Worm (Caenorhabditis elegans) whole organism, L1 larva: Measurements from ENCODE around the gene C08E3.14.
A peak's percentile ranks its signal among the peaks of the same experiment; 100 is the strongest.

Experiments used
- F16B12.6 ChIP-seq: fragments of 150-350 bp; optimal IDR thresholded peaks from 2 replicates; lab custom pipeline; 2014; ENCODE audit warnings: missing biosample characterization, missing genetic modification characterization
- alr-1 ChIP-seq: fragments of 200-800 bp; sonication (Bioruptor generic); optimal IDR thresholded peaks from 2 replicates; lab custom pipeline; 2018; ENCODE audit warnings: borderline replicate concordance, mild to moderate bottlenecking, missing genetic modification characterization, missing compliant biosample characterization
- ama-1 ChIP-seq: fragments of 150-350 bp; optimal IDR thresholded peaks from 2 replicates; lab custom pipeline; 2014
- blmp-1 ChIP-seq: fragments of 150-350 bp; optimal IDR thresholded peaks from 2 replicates; lab custom pipeline; 2014; ENCODE audit warnings: missing biosample characterization, missing genetic modification characterization
- ceh-8 ChIP-seq: fragments of 200-800 bp; sonication (Bioruptor generic); optimal IDR thresholded peaks from 2 replicates; lab custom pipeline; 2018; ENCODE audit warnings: mild to moderate bottlenecking, missing genetic modification characterization, moderate library complexity, missing compliant biosample characterization
- dpl-1 ChIP-seq, 3 experiments: fragments of 150-350 bp in 2 of 3; sonication (generic microtip) in 1 of 3; optimal IDR thresholded peaks; 2 replicates each; lab custom pipeline; 2014 to 2017; ENCODE audit warnings: missing biosample characterization in 3 of 3, missing genetic modification characterization in 3 of 3, missing genetic modification reagents in 3 of 3
- dsc-1 ChIP-seq: sonication (generic microtip); optimal IDR thresholded peaks from 2 replicates; lab custom pipeline; 2016; ENCODE audit warnings: mild to moderate bottlenecking, missing genetic modification characterization, missing compliant biosample characterization
- efl-1 ChIP-seq, 4 experiments: fragments of 150-350 bp; optimal IDR thresholded peaks in 3 of 4; peaks in 1 of 4; 1 replicate in 1 of 4; 2 replicates in 3 of 4; lab custom pipeline; 2014; ENCODE audit warnings: missing biosample characterization in 2 of 4, missing genetic modification characterization in 2 of 4, missing genetic modification reagents in 2 of 4
- efl-3 ChIP-seq: fragments of 200-800 bp; sonication (Bioruptor generic); optimal IDR thresholded peaks from 2 replicates; lab custom pipeline; 2018; ENCODE audit warnings: mild to moderate bottlenecking, missing genetic modification characterization, missing compliant biosample characterization
- egl-27 ChIP-seq, 2 experiments: fragments of 150-350 bp in 1 of 2; sonication (generic microtip); optimal IDR thresholded peaks; 3 replicates each; lab custom pipeline; 2017 to 2018; ENCODE audit warnings: missing biosample characterization in 2 of 2, missing genetic modification characterization in 2 of 2, missing genetic modification reagents in 2 of 2
- elt-2 ChIP-seq: sonication (generic microtip); optimal IDR thresholded peaks from 2 replicates; lab custom pipeline; 2016; ENCODE audit warnings: missing genetic modification characterization, mild to moderate bottlenecking, inconsistent platforms, missing compliant biosample characterization, missing genetic modification reagents
- fkh-10 ChIP-seq: sonication (generic microtip); optimal IDR thresholded peaks from 2 replicates; lab custom pipeline; 2017; ENCODE audit warnings: missing biosample characterization, missing genetic modification reagents, missing genetic modification characterization
- fkh-4 ChIP-seq: sonication (generic microtip); optimal IDR thresholded peaks from 2 replicates; lab custom pipeline; 2016; ENCODE audit warnings: missing compliant biosample characterization, missing genetic modification characterization, borderline replicate concordance
- fkh-8 ChIP-seq: sonication (generic microtip); optimal IDR thresholded peaks from 2 replicates; lab custom pipeline; 2016; ENCODE audit warnings: mild to moderate bottlenecking, missing genetic modification characterization, missing compliant biosample characterization
- irx-1 ChIP-seq: sonication (generic microtip); optimal IDR thresholded peaks from 2 replicates; lab custom pipeline; 2016; ENCODE audit warnings: missing genetic modification characterization, missing compliant biosample characterization
- jun-1 ChIP-seq: fragments of 150-350 bp; optimal IDR thresholded peaks from 2 replicates; lab custom pipeline; 2014; ENCODE audit warnings: missing biosample characterization, missing genetic modification reagents, missing genetic modification characterization
- lin-14 ChIP-seq: fragments of 200-800 bp; sonication (Bioruptor generic); optimal IDR thresholded peaks from 2 replicates; lab custom pipeline; 2018; ENCODE audit warnings: mild to moderate bottlenecking, missing genetic modification characterization, moderate library complexity, missing compliant biosample characterization
- lin-35 ChIP-seq, 2 experiments: fragments of 150-350 bp; optimal IDR thresholded peaks; 2 replicates each; lab custom pipeline; 2014; ENCODE audit warnings: missing biosample characterization in 2 of 2, missing genetic modification characterization in 2 of 2, missing genetic modification reagents in 2 of 2
- mdl-1 ChIP-seq, 2 experiments: fragments of 150-350 bp; optimal IDR thresholded peaks; 2 replicates each; lab custom pipeline; 2014 to 2017; ENCODE audit warnings: missing biosample characterization in 2 of 2, missing genetic modification characterization in 2 of 2, inconsistent platforms in 1 of 2
- nhr-28 ChIP-seq: fragments of 150-350 bp; optimal IDR thresholded peaks from 2 replicates; lab custom pipeline; 2014; ENCODE audit warnings: missing biosample characterization, missing genetic modification characterization
- nhr-47 ChIP-seq: sonication (generic microtip); optimal IDR thresholded peaks from 2 replicates; lab custom pipeline; 2016; ENCODE audit warnings: mild to moderate bottlenecking, missing genetic modification characterization, moderate library complexity, missing compliant biosample characterization
- nhr-76 ChIP-seq: sonication (generic microtip); optimal IDR thresholded peaks from 2 replicates; lab custom pipeline; 2017; ENCODE audit warnings: missing biosample characterization, missing genetic modification characterization
- nhr-77 ChIP-seq: fragments of 150-350 bp; optimal IDR thresholded peaks from 2 replicates; lab custom pipeline; 2014; ENCODE audit warnings: missing biosample characterization, missing genetic modification characterization
- nhr-84 ChIP-seq: sonication (generic microtip); optimal IDR thresholded peaks from 2 replicates; lab custom pipeline; 2017; ENCODE audit warnings: missing biosample characterization, missing genetic modification characterization
- nhr-90 ChIP-seq: sonication (generic microtip); optimal IDR thresholded peaks from 2 replicates; lab custom pipeline; 2016; ENCODE audit warnings: mild to moderate bottlenecking, missing genetic modification characterization, missing compliant biosample characterization; ENCODE audit not compliant: poor library complexity
- pax-3 ChIP-seq: fragments of 200-800 bp; sonication (Bioruptor generic); optimal IDR thresholded peaks from 2 replicates; lab custom pipeline; 2018; ENCODE audit warnings: mild to moderate bottlenecking, missing genetic modification characterization, moderate library complexity, missing compliant biosample characterization
- rnt-1 ChIP-seq: sonication (generic microtip); optimal IDR thresholded peaks from 2 replicates; lab custom pipeline; 2016; ENCODE audit warnings: mild to moderate bottlenecking, missing genetic modification characterization, moderate library complexity, missing compliant biosample characterization
- snpc-4 ChIP-seq: fragments of 150-350 bp; optimal IDR thresholded peaks from 2 replicates; lab custom pipeline; 2014; ENCODE audit warnings: missing biosample characterization, missing genetic modification characterization
- sptf-1 ChIP-seq: fragments of 150-350 bp; optimal IDR thresholded peaks from 2 replicates; lab custom pipeline; 2014; ENCODE audit warnings: missing biosample characterization, missing genetic modification characterization
- tlp-1 ChIP-seq: fragments of 150-350 bp; optimal IDR thresholded peaks from 2 replicates; lab custom pipeline; 2014; ENCODE audit warnings: missing biosample characterization, missing genetic modification characterization
- unc-130 ChIP-seq: fragments of 150-350 bp; optimal IDR thresholded peaks from 2 replicates; lab custom pipeline; 2017; ENCODE audit warnings: missing biosample characterization, missing genetic modification characterization, inconsistent platforms
- unc-30 ChIP-seq: sonication (generic microtip); optimal IDR thresholded peaks from 2 replicates; lab custom pipeline; 2017; ENCODE audit warnings: missing biosample characterization, missing genetic modification characterization
- vab-15 ChIP-seq: sonication (generic microtip); optimal IDR thresholded peaks from 2 replicates; lab custom pipeline; 2017; ENCODE audit warnings: missing genotype, mild to moderate bottlenecking, missing genetic modification characterization, missing compliant biosample characterization
- xbp-1 ChIP-seq: sonication (generic microtip); optimal IDR thresholded peaks from 2 replicates; lab custom pipeline; 2016; ENCODE audit warnings: missing genetic modification characterization, missing compliant biosample characterization

C08E3.14 gene

DNA sequence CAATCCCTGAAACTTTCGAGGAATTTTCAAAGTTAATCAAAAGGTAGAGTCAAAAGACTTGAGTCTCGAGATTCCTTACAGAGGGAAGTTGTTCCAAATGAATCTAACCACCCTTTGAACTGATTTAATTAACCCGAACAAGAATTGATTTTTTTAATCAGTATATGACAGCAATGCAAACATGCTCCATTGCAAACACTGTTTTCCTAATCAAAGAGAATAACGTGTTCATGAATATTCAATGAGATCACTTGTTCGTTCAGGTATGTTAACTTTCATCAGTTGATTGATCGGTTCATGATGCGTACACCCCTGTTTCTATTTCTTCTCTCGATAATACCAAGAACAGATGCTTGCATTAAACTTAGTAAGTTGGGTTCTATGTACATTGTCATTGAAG is at the start of gene C08E3.14:
C08E3.14 (plus strand) TSS at position 301 of the 400 bp plus-strand sequence.
- TF ChIP-seq efl-1 (optimal IDR thresholded peaks at IDR 0.05; lab: Kevin White, UChicago) (no peak), efl-1 (GFP tag; optimal IDR thresholded peaks at IDR 0.05 in 1 of 2; lab: Kevin White, UChicago) (peak in 1 of 2 experiments; percentile 84), ceh-8 (no peak)

DNA sequence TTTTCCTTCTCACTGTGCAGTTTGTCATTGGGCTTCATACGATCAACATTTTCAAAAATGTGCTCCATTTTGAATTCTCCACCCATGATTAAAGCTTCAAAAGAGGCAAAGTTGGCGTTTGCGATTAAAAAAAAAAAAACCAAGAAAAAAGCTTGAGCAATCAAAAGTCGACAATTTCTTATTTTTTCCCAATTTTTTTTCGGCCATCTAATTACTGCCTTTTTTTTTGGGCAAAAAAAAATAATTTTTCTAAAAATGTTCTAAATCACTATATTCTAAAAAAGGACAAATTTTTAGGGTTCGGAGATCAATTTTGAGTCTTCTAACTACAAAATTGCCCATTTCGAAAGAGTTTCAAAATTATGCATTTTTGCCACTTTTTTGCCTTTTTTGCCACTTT is 49.7 kb upstream of the C08E3.14 start, which contains the start of gene K05F6.10:
K05F6.10 (minus strand) TSS at position 101 of the 400 bp plus-strand sequence.
- TF ChIP-seq unc-130 (tag; lab: Kevin White, UChicago) (no peak), xbp-1 (tag; lab: Kevin White, UChicago) (no peak), egl-27 (tag; optimal IDR thresholded peaks at IDR 0.05; lab: Kevin White, UChicago) (no peak), dsc-1 (tag; lab: Kevin White, UChicago) (no peak), sptf-1 (tag; lab: Kevin White, UChicago) (no peak), blmp-1 (tag; lab: Kevin White, UChicago) (no peak), lin-35 (GFP tag; optimal IDR thresholded peaks at IDR 0.05; lab: Kevin White, UChicago) (no peak), irx-1 (tag; lab: Kevin White, UChicago) (no peak)
- TF ChIP-seq, all 84 proteins: peak for 0

DNA sequence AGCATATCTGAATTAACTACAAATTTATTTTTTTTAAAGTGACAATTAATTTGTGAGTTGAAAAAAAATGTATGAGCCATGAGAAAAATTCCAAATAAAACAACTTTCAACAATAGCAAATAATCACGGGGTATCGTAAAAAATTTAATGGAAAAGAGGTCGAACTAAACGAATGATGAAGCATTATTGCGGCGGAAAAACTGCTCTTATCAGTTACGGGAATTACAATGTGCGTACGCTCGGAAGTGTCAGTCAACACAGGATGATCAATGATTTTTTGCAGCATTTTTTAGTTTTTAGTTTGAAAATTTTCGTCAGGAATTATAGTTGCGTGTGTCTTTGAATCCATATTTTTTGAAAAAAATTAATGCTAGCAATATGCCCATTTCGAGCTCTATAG is 49.0 kb upstream of the C08E3.14 start:
- TF ChIP-seq jun-1 (peak; percentile 12), fkh-10 (no peak), lin-35 (GFP tag; optimal IDR thresholded peaks at IDR 0.05; lab: Kevin White, UChicago) (peak in 1 of 2 experiments; percentile 29), efl-1 (optimal IDR thresholded peaks at IDR 0.05; lab: Kevin White, UChicago) (no peak), efl-1 (GFP tag; optimal IDR thresholded peaks at IDR 0.05 in 1 of 2; lab: Kevin White, UChicago) (peak in 1 of 2 experiments; percentile 16), elt-2 (tag; lab: Kevin White, UChicago) (peak; percentile 73), unc-30 (tag; lab: Kevin White, UChicago) (no peak)

- TF ChIP-seq efl-1 (optimal IDR thresholded peaks at IDR 0.05; lab: Kevin White, UChicago) (no peak), efl-1 (GFP tag; optimal IDR thresholded peaks at IDR 0.05 in 1 of 2; lab: Kevin White, UChicago) (no peak), elt-2 (tag; lab: Kevin White, UChicago) (peak; percentile 22)
Observed at ce11 chrII:1579886-1580285, 45.9 kb upstream of the C08E3.14 start, which contains the start of gene math-38. math-38 (minus strand) TSS chrII:1579986.

ce11 chrII:1584140-1584539 is 41.6 kb upstream of the C08E3.14 start, which contains the start of gene clec-21:
clec-21 (minus strand) TSS chrII:1584240.
- TF ChIP-seq efl-3 (GFP tag; lab: Kevin White, UChicago) (no peak), fkh-10 (no peak), nhr-47 (tag; lab: Kevin White, UChicago) (no peak), nhr-76 (tag; lab: Kevin White, UChicago) (no peak), dpl-1 (GFP tag; optimal IDR thresholded peaks at IDR 0.05; lab: Kevin White, UChicago) (no peak), xbp-1 (tag; lab: Kevin White, UChicago) (no peak), nhr-90 (tag; lab: Kevin White, UChicago) (no peak)

- TF ChIP-seq sptf-1 (tag; lab: Kevin White, UChicago) = no peak
- no peak for TF ChIP-seq pax-3 (tag; lab: Kevin White, UChicago)
- no peak for TF ChIP-seq snpc-4
- no peak for TF ChIP-seq nhr-84
- TF ChIP-seq irx-1 (tag; lab: Kevin White, UChicago) = no peak
- TF ChIP-seq tlp-1 (tag; lab: Kevin White, UChicago) = no peak
- no peak for TF ChIP-seq rnt-1
- TF ChIP-seq vab-15 (tag; lab: Kevin White, UChicago) = no peak
- TF ChIP-seq mdl-1 (tag; optimal IDR thresholded peaks at IDR 0.05; lab: Kevin White, UChicago) = no peak
- TF ChIP-seq alr-1 = no peak
- no peak for TF ChIP-seq fkh-8 (tag; lab: Kevin White, UChicago)
- TF ChIP-seq F16B12.6 = no peak
- TF ChIP-seq nhr-28 (tag; lab: Kevin White, UChicago) = no peak
- TF ChIP-seq ama-1 (lab: Kevin White, UChicago) = no peak
- no peak for TF ChIP-seq nhr-77
- no peak for TF ChIP-seq fkh-4
- no peak for TF ChIP-seq lin-14 (GFP tag; lab: Kevin White, UChicago)
Observed at ce11 chrII:1586305-1586704, 39.5 kb upstream of the C08E3.14 start, which contains the start of gene T07H3.8. T07H3.8 (plus strand) TSS chrII:1586605.
